Fruit fly (Drosophila melanogaster) Kc167 (cell line): Measurements from ENCODE around the gene CG13068.

Experiments used
- Myc ChIP-seq: fragments of >200 bp; optimal IDR thresholded peaks from 2 replicates; lab custom pipeline; 2017; ENCODE audit warnings: missing external identifiers
- Sin3A ChIP-seq: fragments of >200 bp; optimal IDR thresholded peaks from 2 replicates; lab custom pipeline; 2018; ENCODE audit warnings: missing external identifiers
- insv ChIP-seq: fragments of >200 bp; optimal IDR thresholded peaks from 3 replicates; lab custom pipeline; 2018; ENCODE audit warnings: missing external identifiers
- psq ChIP-seq: fragments of >200 bp; optimal IDR thresholded peaks from 2 replicates; lab custom pipeline; 2017; ENCODE audit warnings: missing external identifiers
- ttk ChIP-seq: sonication (Bioruptor generic); optimal IDR thresholded peaks from 2 replicates; lab custom pipeline; 2017; ENCODE audit warnings: missing external identifiers

DNA sequence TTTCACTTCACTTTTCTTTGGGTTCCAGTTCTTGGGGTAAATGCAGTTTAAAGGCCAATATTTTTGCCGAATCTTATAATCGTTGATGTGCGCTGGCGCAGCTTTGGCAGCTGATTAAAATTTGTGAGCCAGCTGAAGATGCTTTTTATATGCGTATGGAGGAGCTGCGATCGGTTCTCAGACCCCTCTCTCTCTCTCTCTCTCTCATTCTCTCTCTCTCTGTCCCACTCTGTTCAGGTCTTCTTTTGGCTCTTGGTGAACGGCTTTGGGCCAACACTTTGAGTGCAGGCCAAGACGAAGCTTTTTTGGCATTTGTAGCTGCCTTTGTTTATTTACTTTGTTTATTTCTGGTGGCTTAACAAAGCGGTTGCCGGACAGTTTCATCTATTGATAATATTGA is 19.1 kb downstream of the CG13068 start, which contains the start of gene CG13046:
- no peak for TF ChIP-seq Sin3A (lab: Kevin White, UChicago)
- TF ChIP-seq Myc (lab: Kevin White, UChicago) = no peak
- no peak for TF ChIP-seq insv (lab: Kevin White, UChicago)
- TF ChIP-seq ttk (lab: Kevin White, UChicago) = no peak
- no peak for TF ChIP-seq psq (lab: Kevin White, UChicago)
